Worm (Caenorhabditis elegans) whole organism, young adult: ENCODE data around the gene nhr-253.

ENCODE experiments used
- C06A6.2 ChIP-seq: fragments of 200-800 bp; sonication (Bioruptor generic); conservative IDR thresholded peaks from 2 replicates; pipeline ENCODE4 v1.3.6; 2022; ENCODE audit warnings: missing genetic modification characterization, missing compliant biosample characterization
- D2030.7 ChIP-seq: fragments of 200-800 bp; sonication (Bioruptor generic); IDR thresholded peaks from 2 replicates; pipeline ENCODE4 v1.3.6; 2022; ENCODE audit warnings: missing genetic modification reagents, missing genetic modification characterization, missing compliant biosample characterization
- F37B4.10 ChIP-seq: fragments of 200-800 bp; sonication (Bioruptor generic); IDR thresholded peaks from 2 replicates; pipeline ENCODE4 v1.3.6; 2022; ENCODE audit warnings: missing genetic modification characterization, missing compliant biosample characterization
- F39B2.1 ChIP-seq: fragments of 200-800 bp; sonication (Bioruptor generic); IDR thresholded peaks from 2 replicates; pipeline ENCODE4 v1.3.6; 2022; ENCODE audit warnings: missing genetic modification reagents, missing genetic modification characterization, missing compliant biosample characterization
- F57A8.1 ChIP-seq: fragments of 200-800 bp; sonication (Bioruptor generic); optimal IDR thresholded peaks from 2 replicates; lab custom pipeline; 2018; ENCODE audit warnings: mild to moderate bottlenecking, missing genetic modification characterization, moderate library complexity, missing compliant biosample characterization
- F57C9.4 ChIP-seq: sonication (generic microtip); optimal IDR thresholded peaks from 2 replicates; lab custom pipeline; 2017; ENCODE audit warnings: mild to moderate bottlenecking, missing genetic modification characterization, missing compliant biosample characterization
- ZK185.1 ChIP-seq: sonication (generic microtip); optimal IDR thresholded peaks from 2 replicates; lab custom pipeline; 2016; ENCODE audit warnings: mild to moderate bottlenecking, missing genetic modification characterization, missing compliant biosample characterization; ENCODE audit not compliant: poor library complexity, severe bottlenecking
- aptf-3 ChIP-seq: fragments of 200-800 bp; sonication (Bioruptor generic); IDR thresholded peaks from 2 replicates; pipeline ENCODE4 v1.3.6; 2022; ENCODE audit warnings: missing genetic modification characterization, missing compliant biosample characterization
- atf-7 ChIP-seq: sonication (generic microtip); optimal IDR thresholded peaks from 2 replicates; lab custom pipeline; 2017; ENCODE audit warnings: mild to moderate bottlenecking, missing genetic modification characterization, missing compliant biosample characterization
- athp-1 ChIP-seq: sonication (generic microtip); optimal IDR thresholded peaks from 2 replicates; lab custom pipeline; 2017; ENCODE audit warnings: mild to moderate bottlenecking, missing genetic modification characterization, missing compliant biosample characterization
- attf-3 ChIP-seq: fragments of 200-800 bp; sonication (Bioruptor generic); conservative IDR thresholded peaks from 2 replicates; pipeline ENCODE4 v1.3.6; 2022; ENCODE audit warnings: missing genetic modification reagents, missing genetic modification characterization, missing compliant biosample characterization
- attf-5 ChIP-seq: fragments of 200-800 bp; sonication (Bioruptor generic); optimal IDR thresholded peaks from 2 replicates; lab custom pipeline; 2018; ENCODE audit warnings: mild to moderate bottlenecking, missing genetic modification characterization, missing compliant biosample characterization
- ccch-3 ChIP-seq: fragments of 200-800 bp; sonication (Bioruptor generic); optimal IDR thresholded peaks from 2 replicates; lab custom pipeline; 2018; ENCODE audit warnings: mild to moderate bottlenecking, missing genetic modification characterization, missing compliant biosample characterization
- gei-17 ChIP-seq: fragments of 200-800 bp; sonication (Bioruptor generic); optimal IDR thresholded peaks from 2 replicates; lab custom pipeline; 2018; ENCODE audit warnings: mild to moderate bottlenecking, missing genetic modification characterization, missing compliant biosample characterization
- him-1 ChIP-seq: sonication (generic microtip); optimal IDR thresholded peaks from 2 replicates; lab custom pipeline; 2016; ENCODE audit warnings: missing genotype, missing genetic modification reagents, missing genetic modification characterization, missing compliant biosample characterization
- let-607 ChIP-seq, 2 experiments: fragments of 200-800 bp in 1 of 2; sonication (Bioruptor generic) in 1 of 2; sonication (generic microtip) in 1 of 2; optimal IDR thresholded peaks; 2 replicates each; lab custom pipeline; 2016 to 2018; ENCODE audit warnings: mild to moderate bottlenecking in 2 of 2, missing compliant biosample characterization in 2 of 2, missing genetic modification characterization in 2 of 2, moderate library complexity in 2 of 2, missing genotype in 1 of 2
- madf-3 ChIP-seq: fragments of 200-800 bp; sonication (Bioruptor generic); IDR thresholded peaks from 2 replicates; pipeline ENCODE4 v1.3.6; 2022; ENCODE audit warnings: missing genetic modification reagents, missing genetic modification characterization, missing compliant biosample characterization
- mcd-1 ChIP-seq: fragments of 200-800 bp; sonication (Bioruptor generic); IDR thresholded peaks from 2 replicates; pipeline ENCODE4 v1.3.6; 2022; ENCODE audit warnings: missing genetic modification reagents, missing genetic modification characterization, missing compliant biosample characterization
- mel-28 ChIP-seq: sonication (generic microtip); optimal IDR thresholded peaks from 2 replicates; lab custom pipeline; 2016; ENCODE audit warnings: borderline replicate concordance, mild to moderate bottlenecking, missing genetic modification characterization, missing compliant biosample characterization
- mes-4 ChIP-seq: sonication (generic microtip); optimal IDR thresholded peaks from 2 replicates; lab custom pipeline; 2016; ENCODE audit warnings: missing genotype, missing genetic modification characterization, missing compliant biosample characterization
- nfyb-1 ChIP-seq: fragments of 200-800 bp; sonication (Bioruptor generic); IDR thresholded peaks from 2 replicates; pipeline ENCODE4 v1.3.6; 2022; ENCODE audit warnings: missing genetic modification reagents, missing genetic modification characterization, missing compliant biosample characterization
- nhr-120 ChIP-seq: fragments of 200-800 bp; sonication (Bioruptor generic); IDR thresholded peaks from 2 replicates; pipeline ENCODE4 v1.3.6; 2022; ENCODE audit warnings: missing genetic modification characterization, missing compliant biosample characterization
- nhr-27 ChIP-seq: fragments of 200-800 bp; sonication (Bioruptor generic); optimal IDR thresholded peaks from 2 replicates; lab custom pipeline; 2018; ENCODE audit warnings: mild to moderate bottlenecking, missing genetic modification characterization, moderate library complexity, missing compliant biosample characterization
- nhr-80 ChIP-seq: sonication (generic microtip); optimal IDR thresholded peaks from 2 replicates; lab custom pipeline; 2016; ENCODE audit warnings: missing genetic modification characterization, missing compliant biosample characterization
- pbrm-1 ChIP-seq: fragments of 200-800 bp; sonication (Bioruptor generic); IDR thresholded peaks from 2 replicates; pipeline ENCODE4 v1.3.6; 2022; ENCODE audit warnings: missing genetic modification reagents, missing genetic modification characterization, missing compliant biosample characterization
- pha-4 ChIP-seq: fragments of 150-350 bp; sonication (generic microtip); optimal IDR thresholded peaks from 2 replicates; lab custom pipeline; 2014; ENCODE audit warnings: missing biosample characterization, missing genetic modification reagents, missing genetic modification characterization
- rpc-1 ChIP-seq, 2 experiments: fragments of 150-350 bp in 1 of 2; sonication (generic microtip) in 1 of 2; optimal IDR thresholded peaks; 2 replicates each; lab custom pipeline; 2014 to 2018; ENCODE audit warnings: missing biosample characterization in 1 of 2, missing genetic modification characterization in 1 of 2, missing genetic modification reagents in 1 of 2, missing genotype in 1 of 2
- snpc-1.3 ChIP-seq: sonication (generic microtip); optimal IDR thresholded peaks from 2 replicates; lab custom pipeline; 2017; ENCODE audit warnings: missing genetic modification characterization, mild to moderate bottlenecking, missing compliant biosample characterization, antibody characterized with exemption, moderate library complexity, missing genotype, missing genetic modification reagents; ENCODE audit not compliant: insufficient read depth
- tbx-9 ChIP-seq: sonication (generic microtip); optimal IDR thresholded peaks from 2 replicates; lab custom pipeline; 2016; ENCODE audit warnings: borderline replicate concordance, missing genetic modification characterization, inconsistent platforms, missing compliant biosample characterization
- unc-62 ChIP-seq: fragments of 150-350 bp; optimal IDR thresholded peaks from 2 replicates; lab custom pipeline; 2014; ENCODE audit warnings: missing biosample characterization, missing genetic modification reagents, missing genetic modification characterization
- zim-3 ChIP-seq: sonication (generic microtip); optimal IDR thresholded peaks from 2 replicates; lab custom pipeline; 2017; ENCODE audit warnings: mild to moderate bottlenecking, missing genetic modification characterization, moderate library complexity, missing compliant biosample characterization
- ztf-28 ChIP-seq: fragments of 200-800 bp; sonication (Bioruptor generic); IDR thresholded peaks from 2 replicates; pipeline ENCODE4 v1.3.6; 2022; ENCODE audit warnings: missing genetic modification reagents, missing genetic modification characterization, missing compliant biosample characterization

Gene nhr-253

DNA sequence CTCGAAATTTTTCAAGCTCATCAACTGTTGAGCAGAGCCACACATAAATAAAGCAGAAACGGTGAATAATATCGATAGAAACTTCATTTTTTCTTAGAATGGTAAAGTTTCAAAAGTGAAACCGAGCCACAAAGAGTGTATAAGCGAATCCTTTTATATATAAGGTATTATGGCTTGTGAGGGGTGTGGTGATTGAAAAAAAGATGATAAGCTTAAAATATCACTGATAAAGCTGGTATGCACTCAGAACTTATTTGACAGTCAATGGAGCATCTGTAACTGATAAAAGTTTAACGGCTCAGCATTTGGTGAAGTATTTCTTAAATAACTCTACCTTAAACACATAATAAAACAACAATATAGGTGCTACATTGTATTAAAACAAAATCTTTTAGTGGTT is 18.2 kb downstream of the nhr-253 start, which contains the start of gene dod-19:
Gene dod-19, minus strand, starts transcription at position 130 of the 400 bp plus-strand sequence.
- TF ChIP-seq F39B2.1 (GFP tag; lab: Robert Waterston, UW) = no peak
- TF ChIP-seq nhr-80 (tag; lab: Kevin White, UChicago) = peak; percentile 17

DNA sequence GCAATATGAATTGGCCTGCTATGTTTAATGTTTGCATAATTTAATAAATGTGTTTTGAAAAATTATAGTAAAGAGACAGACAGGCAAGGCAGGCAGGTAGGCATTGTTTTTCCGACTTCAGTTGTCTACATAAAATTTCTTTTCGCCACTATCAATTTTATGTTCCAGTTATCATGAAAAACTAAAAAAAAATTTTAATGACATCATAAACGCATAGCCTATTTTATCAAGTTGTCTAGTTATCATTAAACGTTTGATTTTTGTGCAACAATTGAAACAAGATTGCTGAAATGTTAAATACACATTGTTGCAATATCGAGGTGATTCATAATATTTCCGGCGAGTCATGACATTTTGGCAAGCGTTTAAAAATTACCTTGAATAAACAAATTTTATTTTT is 18.7 kb downstream of the nhr-253 start:
- TF ChIP-seq aptf-3 (GFP tag; lab: Robert Waterston, UW) (no peak), nhr-80 (tag; lab: Kevin White, UChicago) (peak; percentile 24), him-1 (tag; lab: Kevin White, UChicago) (no peak), F57A8.1 (GFP tag; lab: Kevin White, UChicago) (no peak), unc-62 (GFP tag; lab: Kevin White, UChicago) (peak; percentile 46), madf-3 (GFP tag; lab: Robert Waterston, UW) (no peak), zim-3 (tag; lab: Kevin White, UChicago) (no peak), rpc-1 (optimal IDR thresholded peaks at IDR 0.05; lab: Kevin White, UChicago) (no peak), rpc-1 (tag; optimal IDR thresholded peaks at IDR 0.05; lab: Kevin White, UChicago) (no peak), attf-5 (GFP tag; lab: Kevin White, UChicago) (no peak), pha-4 (no peak), ztf-28 (GFP tag; lab: Robert Waterston, UW) (no peak)

DNA sequence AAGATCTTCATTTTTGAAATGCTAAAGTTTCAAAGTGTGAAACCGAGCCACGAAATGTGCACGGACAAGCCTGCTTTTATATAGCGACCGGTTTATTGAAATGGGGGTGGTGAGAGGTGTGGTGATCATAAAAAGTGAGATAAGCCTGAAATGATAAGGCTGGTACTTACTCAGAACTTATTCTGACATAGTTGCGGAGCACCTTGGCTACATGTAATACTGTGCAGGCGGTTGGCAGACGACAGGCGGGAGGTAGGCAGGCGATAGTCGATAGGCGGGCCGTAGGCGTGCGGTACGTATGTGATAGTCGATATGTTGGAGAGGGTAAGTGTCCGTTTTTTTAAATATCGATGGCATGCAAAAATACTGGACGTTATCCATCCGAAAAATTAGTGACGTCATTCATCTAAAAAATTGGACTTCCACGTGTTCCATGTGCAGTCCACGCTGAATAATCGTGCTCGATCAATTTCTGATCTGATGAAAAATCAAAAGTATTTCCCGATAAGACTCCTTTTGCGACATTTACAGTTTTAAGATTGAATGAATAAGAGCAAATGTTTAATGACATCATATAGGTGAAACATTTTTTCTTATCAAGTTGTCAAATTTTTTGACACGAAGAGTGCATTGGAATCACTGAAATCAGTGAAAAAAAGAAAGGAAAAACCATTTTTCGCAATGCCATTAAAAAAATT is 21.4 kb downstream of the nhr-253 start, which contains the start of gene irg-8:
Gene irg-8, minus strand, starts transcription at position 51 of the 698 bp plus-strand sequence.
- TF ChIP-seq ccch-3 (GFP tag; lab: Kevin White, UChicago) (no peak), unc-62 (GFP tag; lab: Kevin White, UChicago) (peak; percentile 70), nhr-80 (tag; lab: Kevin White, UChicago) (peak; percentile 35), snpc-1.3 (no peak), let-607 (tag; optimal IDR thresholded peaks at IDR 0.05; lab: Kevin White, UChicago) (peak in 1 of 2 experiments; percentile 45), atf-7 (tag; lab: Kevin White, UChicago) (peak; percentile 79)

ce11 chrV:418432-418831 is 22.0 kb downstream of the nhr-253 start, which contains the start of gene Y39D8A.1:
Gene Y39D8A.1, plus strand, starts transcription at chrV:418732.
- TF ChIP-seq attf-5 (GFP tag; lab: Kevin White, UChicago) = no peak
- no peak for TF ChIP-seq F37B4.10 (GFP tag; lab: Robert Waterston, UW)
- no peak for TF ChIP-seq C06A6.2
- TF ChIP-seq madf-3 (GFP tag; lab: Robert Waterston, UW) = no peak
- TF ChIP-seq nhr-27 (tag; lab: Kevin White, UChicago) = no peak
- TF ChIP-seq ZK185.1 (tag; lab: Kevin White, UChicago) = no peak
- TF ChIP-seq mel-28 = no peak
- no peak for TF ChIP-seq gei-17 (GFP tag; lab: Kevin White, UChicago)
- no peak for TF ChIP-seq athp-1 (tag; lab: Kevin White, UChicago)
- no peak for TF ChIP-seq D2030.7
- no peak for TF ChIP-seq F57C9.4 (tag; lab: Kevin White, UChicago)
- no peak for TF ChIP-seq mcd-1 (GFP tag; lab: Robert Waterston, UW)
- no peak for TF ChIP-seq pbrm-1
- no peak for TF ChIP-seq mes-4 (tag; lab: Kevin White, UChicago)
- TF ChIP-seq nhr-120 = no peak
- no peak for TF ChIP-seq him-1 (tag; lab: Kevin White, UChicago)
- no peak for TF ChIP-seq tbx-9 (tag; lab: Kevin White, UChicago)
- no peak for TF ChIP-seq nfyb-1 (GFP tag; lab: Robert Waterston, UW)
- TF ChIP-seq attf-3 = no peak
